Worm (Caenorhabditis elegans): ENCODE data around the gene B0272.4.

B0272.4 gene

ce11 chrX:9428059-9428458, at the start of gene B0272.4:
Gene B0272.4 (plus strand): TSS chrX:9428431.
- peak; percentile 60 for TF ChIP-seq nhr-80 (tag; optimal IDR thresholded peaks at IDR 0.05)
- no peak for TF ChIP-seq ceh-79 (tag; optimal IDR thresholded peaks at IDR 0.05)

- no peak for TF ChIP-seq hsf-1 (GFP tag; IDR thresholded peaks at IDR 0.05)
- no peak for TF ChIP-seq bed-2 (GFP tag; IDR thresholded peaks at IDR 0.05)
- no peak for TF ChIP-seq F37B4.10 (GFP tag; IDR thresholded peaks at IDR 0.05)
- no peak for TF ChIP-seq egrh-3 (GFP tag; IDR thresholded peaks at IDR 0.05)
- no peak for TF ChIP-seq lir-1 (GFP tag; conservative IDR thresholded peaks at IDR 0.05)
- TF ChIP-seq madf-10 (tag; optimal IDR thresholded peaks at IDR 0.05) = no peak
- TF ChIP-seq gei-17 (GFP tag; optimal IDR thresholded peaks at IDR 0.05) = no peak
- no peak for TF ChIP-seq atf-7 (tag; optimal IDR thresholded peaks at IDR 0.05)
- TF ChIP-seq pbrm-1 (GFP tag; IDR thresholded peaks at IDR 0.05) = no peak
- TF ChIP-seq F55B11.4 (tag; optimal IDR thresholded peaks at IDR 0.05; ENCODE audit: borderline replicate concordance, insufficient read depth) = no peak
- no peak for TF ChIP-seq ztf-22 (GFP tag; optimal IDR thresholded peaks at IDR 0.05)
- no peak for TF ChIP-seq B0261.1 (tag; optimal IDR thresholded peaks at IDR 0.05)
- no peak for TF ChIP-seq K11D2.4 (GFP tag; IDR thresholded peaks at IDR 0.05)
- TF ChIP-seq snpc-1.3 (tag; optimal IDR thresholded peaks at IDR 0.05; ENCODE audit: insufficient read depth) = no peak
- TF ChIP-seq C17E4.6 (GFP tag; IDR thresholded peaks at IDR 0.05) = no peak
- no peak for TF ChIP-seq attf-5 (GFP tag; optimal IDR thresholded peaks at IDR 0.05)
- TF ChIP-seq lin-35 (GFP tag; optimal IDR thresholded peaks at IDR 0.05) = no peak
- TF ChIP-seq ceh-91 (GFP tag; IDR thresholded peaks at IDR 0.05) = no peak
- TF ChIP-seq nfya-1 (tag; optimal IDR thresholded peaks at IDR 0.05; ENCODE audit: borderline replicate concordance, insufficient read depth) = no peak
- TF ChIP-seq athp-1 (tag; optimal IDR thresholded peaks at IDR 0.05) = no peak
These were observed 41.2 kb upstream of the B0272.4 start, which contains the start of gene C23F12.4 for ce11 chrX:9387041-9387440. Gene C23F12.4 (plus strand): TSS chrX:9387341.

- TF ChIP-seq ztf-3 (GFP tag; optimal IDR thresholded peaks at IDR 0.05) = no peak
- no peak for TF ChIP-seq dpl-1 (GFP tag; optimal IDR thresholded peaks at IDR 0.05)
- no peak for TF ChIP-seq athp-1 (tag; optimal IDR thresholded peaks at IDR 0.05)
- no peak for TF ChIP-seq chd-7 (tag; optimal IDR thresholded peaks at IDR 0.05)
- no peak for TF ChIP-seq ceh-40 (GFP tag; IDR thresholded peaks at IDR 0.05)
- no peak for TF ChIP-seq madf-10 (tag; optimal IDR thresholded peaks at IDR 0.05)
These were observed 39.5 kb upstream of the B0272.4 start for ce11 chrX:9388686-9389085.

ce11 chrX:9391345-9391744, 36.9 kb upstream of the B0272.4 start, which contains the start of gene C23F12.3:
Gene C23F12.3 (plus strand): TSS chrX:9391645.
- TF ChIP-seq zim-3 (tag; optimal IDR thresholded peaks at IDR 0.05) (no peak), hmg-20 (GFP tag; IDR thresholded peaks at IDR 0.05) (no peak), egrh-3 (GFP tag; IDR thresholded peaks at IDR 0.05) (no peak), ztf-3 (GFP tag; optimal IDR thresholded peaks at IDR 0.05) (no peak), ztf-26 (tag; optimal IDR thresholded peaks at IDR 0.05) (no peak), ZK185.1 (tag; optimal IDR thresholded peaks at IDR 0.05; ENCODE audit: poor library complexity, severe bottlenecking) (no peak), efl-1 (GFP tag; optimal IDR thresholded peaks at IDR 0.05) (no peak), dox-1 (GFP tag; IDR thresholded peaks at IDR 0.05) (no peak), attf-3 (GFP tag; conservative IDR thresholded peaks at IDR 0.05) (no peak), somi-1 (GFP tag; optimal IDR thresholded peaks at IDR 0.05) (no peak), ztf-28 (GFP tag; IDR thresholded peaks at IDR 0.05) (no peak)

Measured in whole organism, young adult.